Worm (Caenorhabditis elegans) whole organism, late embryonic: ENCODE data around the gene srg-28.

ENCODE experiments used
- C08G9.2 ChIP-seq: sonication (generic microtip); optimal IDR thresholded peaks from 2 replicates; lab custom pipeline; 2016; ENCODE audit warnings: mild to moderate bottlenecking, missing genetic modification characterization, moderate library complexity, missing compliant biosample characterization
- K02D7.2 ChIP-seq: sonication (generic microtip); optimal IDR thresholded peaks from 2 replicates; lab custom pipeline; 2017; ENCODE audit warnings: mild to moderate bottlenecking, missing genetic modification characterization, missing compliant biosample characterization
- ceh-14 ChIP-seq: sonication (generic microtip); optimal IDR thresholded peaks from 2 replicates; lab custom pipeline; 2016; ENCODE audit warnings: missing genotype, missing genetic modification characterization, missing compliant biosample characterization
- ceh-31 ChIP-seq: sonication (generic microtip); optimal IDR thresholded peaks from 2 replicates; lab custom pipeline; 2016; ENCODE audit warnings: missing genetic modification characterization, missing compliant biosample characterization
- elt-2 ChIP-seq: sonication (generic microtip); optimal IDR thresholded peaks from 2 replicates; lab custom pipeline; 2016; ENCODE audit warnings: missing genetic modification reagents, missing genetic modification characterization, missing compliant biosample characterization
- fkh-10 ChIP-seq: fragments of 150-350 bp; optimal IDR thresholded peaks from 2 replicates; lab custom pipeline; 2014; ENCODE audit warnings: missing biosample characterization, missing genetic modification reagents, missing genetic modification characterization
- gmeb-2 ChIP-seq: sonication (generic microtip); optimal IDR thresholded peaks from 2 replicates; lab custom pipeline; 2016; ENCODE audit warnings: missing genetic modification characterization, inconsistent platforms, missing compliant biosample characterization
- mec-3 ChIP-seq: sonication (generic microtip); optimal IDR thresholded peaks from 2 replicates; lab custom pipeline; 2016; ENCODE audit warnings: borderline replicate concordance, missing genetic modification characterization, missing compliant biosample characterization
- nfya-1 ChIP-seq: sonication (generic microtip); optimal IDR thresholded peaks from 2 replicates; lab custom pipeline; 2017; ENCODE audit warnings: missing genetic modification characterization, mild to moderate bottlenecking, missing compliant biosample characterization, antibody characterized with exemption, moderate library complexity
- nhr-11 ChIP-seq: fragments of 150-350 bp; optimal IDR thresholded peaks from 2 replicates; lab custom pipeline; 2014; ENCODE audit warnings: missing biosample characterization, missing genetic modification characterization
- pha-4 ChIP-seq: fragments of 150-350 bp; optimal IDR thresholded peaks from 2 replicates; lab custom pipeline; 2018; ENCODE audit warnings: missing biosample characterization, missing genetic modification reagents, missing genetic modification characterization
- pqm-1 ChIP-seq: sonication (generic microtip); optimal IDR thresholded peaks from 2 replicates; lab custom pipeline; 2016; ENCODE audit warnings: missing genetic modification characterization, missing compliant biosample characterization
- tbx-2 ChIP-seq: sonication (generic microtip); optimal IDR thresholded peaks from 2 replicates; lab custom pipeline; 2016; ENCODE audit warnings: missing genetic modification characterization, missing compliant biosample characterization
- unc-55 ChIP-seq: sonication (generic microtip); optimal IDR thresholded peaks from 2 replicates; lab custom pipeline; 2017; ENCODE audit warnings: missing biosample characterization, missing genetic modification reagents, missing genetic modification characterization

DNA sequence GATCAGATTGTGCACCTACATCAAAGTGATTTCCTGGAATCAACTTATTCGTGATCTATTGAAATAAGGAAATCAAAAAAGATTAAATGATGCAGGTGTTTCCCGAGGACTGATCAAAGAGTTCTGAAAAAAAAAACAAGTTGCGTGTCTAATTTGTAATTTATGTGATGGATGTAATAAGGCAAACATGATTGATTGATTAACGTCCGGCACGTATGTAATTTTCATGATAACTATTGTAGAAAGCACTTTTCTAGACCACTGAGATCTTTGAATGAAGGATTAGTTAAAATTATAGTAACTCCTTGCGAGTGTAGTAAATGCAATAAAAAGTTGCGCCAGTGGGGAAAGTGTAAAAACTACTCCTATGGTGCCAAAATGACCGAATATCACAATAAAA, 10.7 kb downstream of the srg-28 start, which contains the start of gene srg-25:
- TF ChIP-seq nfya-1 (tag; lab: Kevin White, UChicago): no peak
- no peak for TF ChIP-seq K02D7.2 (tag; lab: Kevin White, UChicago)
- no peak for TF ChIP-seq unc-55 (GFP tag; lab: Kevin White, UChicago)
- no peak for TF ChIP-seq nhr-11 (tag; lab: Kevin White, UChicago)
- TF ChIP-seq ceh-31 (tag; lab: Kevin White, UChicago): no peak
- TF ChIP-seq elt-2 (tag; lab: Kevin White, UChicago): no peak
- TF ChIP-seq tbx-2 (tag; lab: Kevin White, UChicago): no peak
- no peak for TF ChIP-seq pha-4 (tag; lab: Kevin White, UChicago)
- no peak for TF ChIP-seq ceh-14 (tag; lab: Kevin White, UChicago)
- TF ChIP-seq mec-3 (tag; lab: Kevin White, UChicago): no peak
- TF ChIP-seq gmeb-2 (tag; lab: Kevin White, UChicago): no peak
- no peak for TF ChIP-seq pqm-1 (tag; lab: Kevin White, UChicago)
- no peak for TF ChIP-seq fkh-10 (GFP tag; lab: Kevin White, UChicago)
- no peak for TF ChIP-seq C08G9.2 (tag; lab: Kevin White, UChicago)
